Worm (Caenorhabditis elegans): ENCODE results near the gene Y73B6BL.289.

- TF ChIP-seq tbx-8 (GFP tag; optimal IDR thresholded peaks at IDR 0.05) = no peak
- no peak for TF ChIP-seq nhr-12 (tag; optimal IDR thresholded peaks at IDR 0.05)
- no peak for TF ChIP-seq lin-13 (tag; optimal IDR thresholded peaks at IDR 0.05)
- no peak for TF ChIP-seq M03D4.4 (tag; optimal IDR thresholded peaks at IDR 0.05)
- TF ChIP-seq mep-1 (tag; optimal IDR thresholded peaks at IDR 0.05) = no peak
- TF ChIP-seq ztf-11 (tag; optimal IDR thresholded peaks at IDR 0.05) = no peak
- no peak for TF ChIP-seq snpc-4 (tag; optimal IDR thresholded peaks at IDR 0.05)
- no peak for TF ChIP-seq nhr-28 (tag; optimal IDR thresholded peaks at IDR 0.05)
- no peak for TF ChIP-seq unc-62 (GFP tag; optimal IDR thresholded peaks at IDR 0.05)
- TF ChIP-seq nhr-237 (tag; optimal IDR thresholded peaks at IDR 0.05) = no peak
- no peak for TF ChIP-seq unc-39 (tag; optimal IDR thresholded peaks at IDR 0.05)
These were observed 39.9 kb upstream of the Y73B6BL.289 start, which contains the start of gene csp-2 for ce11 chrIV:6307439-6307838.

All from whole organism, mixed stage, embryonic.